Worm (Caenorhabditis elegans): ENCODE results near the gene F02C12.3.

Gene F02C12.3

ce11 chrX:13350804-13351747 is 45.7 kb upstream of the F02C12.3 start, which contains the start of gene mxl-3:
Gene mxl-3, minus strand, starts transcription at chrX:13350804.
- TF ChIP-seq dmd-9 (GFP tag; IDR thresholded peaks at IDR 0.05) (no peak), nhr-102 (tag; optimal IDR thresholded peaks at IDR 0.05) (no peak), hif-1 (tag; optimal IDR thresholded peaks at IDR 0.05) (peak in 1 of 2 experiments; percentile 66), unc-39 (tag; optimal IDR thresholded peaks at IDR 0.05) (no peak), nhr-76 (tag; optimal IDR thresholded peaks at IDR 0.05) (no peak), daf-19 (GFP tag; conservative IDR thresholded peaks at IDR 0.05) (no peak), zfp-3 (GFP tag; conservative IDR thresholded peaks at IDR 0.05) (0 out of 2 replicates have a peak, but pooled peaks have one; percentile 55), D1046.2 (GFP tag; IDR thresholded peaks at IDR 0.05) (no peak), aly-2 (tag; optimal IDR thresholded peaks at IDR 0.05) (no peak), dmd-8 (GFP tag; IDR thresholded peaks at IDR 0.05) (no peak), hlh-30 (tag; optimal IDR thresholded peaks at IDR 0.05; ENCODE audit: insufficient read depth) (peak; percentile 89), dpl-1 (GFP tag; optimal IDR thresholded peaks at IDR 0.05) (no peak), nhr-11 (tag; optimal IDR thresholded peaks at IDR 0.05) (peak; percentile 71), lin-29 (GFP tag; IDR thresholded peaks at IDR 0.05) (no peak), ceh-32 (tag; optimal IDR thresholded peaks at IDR 0.05; ENCODE audit: poor library complexity) (no peak), fkh-10 (GFP tag; optimal IDR thresholded peaks at IDR 0.05) (no peak), lin-38 (GFP tag; IDR thresholded peaks at IDR 0.05) (no peak), madf-9 (GFP tag; conservative IDR thresholded peaks at IDR 0.05) (0 out of 2 replicates have a peak, but pooled peaks have one; percentile 19), ztf-11 (tag; optimal IDR thresholded peaks at IDR 0.05) (no peak), ceh-20 (GFP tag; IDR thresholded peaks at IDR 0.05) (0 out of 2 replicates have a peak, but pooled peaks have one; percentile 29), pqm-1 (tag; optimal IDR thresholded peaks at IDR 0.05) (no peak), gei-8 (GFP tag; optimal IDR thresholded peaks at IDR 0.05) (no peak), nhr-237 (tag; optimal IDR thresholded peaks at IDR 0.05) (no peak), ceh-82 (tag; optimal IDR thresholded peaks at IDR 0.05) (no peak), mes-2 (tag; optimal IDR thresholded peaks at IDR 0.05; ENCODE audit: poor library complexity, severe bottlenecking) (peak; percentile 44), lin-13 (GFP tag; optimal IDR thresholded peaks at IDR 0.05) (no peak), ZK546.5 (tag; optimal IDR thresholded peaks at IDR 0.05) (no peak), skn-1 (tag; optimal IDR thresholded peaks at IDR 0.05) (no peak), cey-2 (tag; optimal IDR thresholded peaks at IDR 0.05; ENCODE audit: borderline replicate concordance, insufficient read depth) (no peak), daf-8 (GFP tag; IDR thresholded peaks at IDR 0.05) (no peak), nhr-77 (tag; optimal IDR thresholded peaks at IDR 0.05) (peak; percentile 42), attf-4 (tag; optimal IDR thresholded peaks at IDR 0.05) (no peak), nhr-10 (tag; optimal IDR thresholded peaks at IDR 0.05) (no peak), unc-130 (GFP tag; optimal IDR thresholded peaks at IDR 0.05) (no peak), snpc-1.2 (GFP tag; IDR thresholded peaks at IDR 0.05) (no peak), php-3 (GFP tag; IDR thresholded peaks at IDR 0.05) (peak; percentile 78), mxl-3 (GFP tag; optimal IDR thresholded peaks at IDR 0.05) (peak; percentile 97), aha-1 (tag) (peak; percentile 91), lsy-2 (tag; optimal IDR thresholded peaks at IDR 0.05) (peak in 1 of 2 experiments; percentile 65), lin-39 (tag; optimal IDR thresholded peaks at IDR 0.05) (no peak), mdl-1 (tag; optimal IDR thresholded peaks at IDR 0.05) (peak in 1 of 2 experiments; percentile 40), lir-3 (tag; optimal IDR thresholded peaks at IDR 0.05) (no peak), egl-43 (GFP tag; IDR thresholded peaks at IDR 0.05) (no peak), mep-1 (tag; optimal IDR thresholded peaks at IDR 0.05) (peak; percentile 73), hmg-1.1 (GFP tag; IDR thresholded peaks at IDR 0.05) (peak; percentile 32; the same call in 1 of the 2 replicates), T20F7.1 (GFP tag; optimal IDR thresholded peaks at IDR 0.05) (no peak), daf-16 (GFP tag; optimal IDR thresholded peaks at IDR 0.05) (peak in 1 of 2 experiments; percentile 27), daf-16 (tag; optimal IDR thresholded peaks at IDR 0.05) (peak; percentile 88), spr-1 (tag; optimal IDR thresholded peaks at IDR 0.05) (no peak), nhr-6 (tag; optimal IDR thresholded peaks at IDR 0.05) (peak; percentile 36)
